Worm (Caenorhabditis elegans) whole organism, mixed stage, embryonic: ENCODE measurements around the gene F59B2.8.

Source experiments
- blmp-1 ChIP-seq: fragments of 150-350 bp; optimal IDR thresholded peaks from 2 replicates; lab custom pipeline; 2014; ENCODE audit warnings: missing biosample characterization, missing genetic modification characterization
- drap-1 ChIP-seq: fragments of 200-800 bp; sonication (Bioruptor generic); optimal IDR thresholded peaks from 3 replicates; lab custom pipeline; 2018; ENCODE audit warnings: mild to moderate bottlenecking, missing genetic modification characterization, missing compliant biosample characterization
- elt-1 ChIP-seq: sonication (generic microtip); optimal IDR thresholded peaks from 2 replicates; lab custom pipeline; 2017; ENCODE audit warnings: missing genetic modification characterization, mild to moderate bottlenecking, missing compliant biosample characterization, antibody characterized with exemption, moderate library complexity, borderline replicate concordance; ENCODE audit not compliant: insufficient read depth
- elt-3 ChIP-seq: fragments of 150-350 bp; optimal IDR thresholded peaks from 2 replicates; lab custom pipeline; 2014; ENCODE audit warnings: missing biosample characterization, missing genetic modification characterization
- lsy-2 ChIP-seq: fragments of 150-350 bp; optimal IDR thresholded peaks from 2 replicates; lab custom pipeline; 2014; ENCODE audit warnings: missing biosample characterization, missing genetic modification characterization
- mep-1 ChIP-seq: fragments of 150-350 bp; optimal IDR thresholded peaks from 2 replicates; lab custom pipeline; 2017; ENCODE audit warnings: missing biosample characterization, missing genetic modification reagents, missing genetic modification characterization, inconsistent platforms
- nhr-237 ChIP-seq: fragments of 150-350 bp; optimal IDR thresholded peaks from 2 replicates; lab custom pipeline; 2014; ENCODE audit warnings: missing biosample characterization, missing genetic modification characterization
- nhr-76 ChIP-seq: sonication (generic microtip); optimal IDR thresholded peaks from 2 replicates; lab custom pipeline; 2017; ENCODE audit warnings: missing biosample characterization, missing genetic modification characterization
- pha-4 ChIP-seq: fragments of 150-350 bp; optimal IDR thresholded peaks from 2 replicates; lab custom pipeline; 2018; ENCODE audit warnings: missing biosample characterization, missing genetic modification reagents, missing genetic modification characterization
- snpc-4 ChIP-seq: fragments of 150-350 bp; optimal IDR thresholded peaks from 2 replicates; lab custom pipeline; 2014; ENCODE audit warnings: missing biosample characterization, missing genetic modification characterization
- tbx-8 ChIP-seq: fragments of 200-800 bp; sonication (Bioruptor generic); optimal IDR thresholded peaks from 2 replicates; lab custom pipeline; 2018; ENCODE audit warnings: mild to moderate bottlenecking, missing genetic modification characterization, moderate library complexity, missing compliant biosample characterization
- unc-62 ChIP-seq: fragments of 150-350 bp; optimal IDR thresholded peaks from 2 replicates; lab custom pipeline; 2014; ENCODE audit warnings: missing biosample characterization, missing genetic modification reagents, missing genetic modification characterization

- TF ChIP-seq unc-62 (GFP tag; lab: Kevin White, UChicago): no peak
- TF ChIP-seq pha-4 (tag; lab: Kevin White, UChicago): no peak
- TF ChIP-seq nhr-76 (tag; lab: Kevin White, UChicago): no peak
- TF ChIP-seq tbx-8: no peak
- TF ChIP-seq lsy-2 (tag; lab: Kevin White, UChicago): no peak
- TF ChIP-seq drap-1 (GFP tag; lab: Kevin White, UChicago): no peak
- TF ChIP-seq blmp-1: no peak
- TF ChIP-seq elt-1 (tag; lab: Kevin White, UChicago): no peak
- no peak for TF ChIP-seq elt-3 (tag; lab: Kevin White, UChicago)
- TF ChIP-seq snpc-4 (tag; lab: Kevin White, UChicago): no peak
- TF ChIP-seq nhr-237 (tag; lab: Kevin White, UChicago): no peak
- TF ChIP-seq mep-1 (tag; lab: Kevin White, UChicago): no peak
Observed at ce11 chrIII:9030818-9031217, 20.8 kb upstream of the F59B2.8 start.
